Worm (Caenorhabditis elegans): ENCODE data around the gene sel-13.

DNA sequence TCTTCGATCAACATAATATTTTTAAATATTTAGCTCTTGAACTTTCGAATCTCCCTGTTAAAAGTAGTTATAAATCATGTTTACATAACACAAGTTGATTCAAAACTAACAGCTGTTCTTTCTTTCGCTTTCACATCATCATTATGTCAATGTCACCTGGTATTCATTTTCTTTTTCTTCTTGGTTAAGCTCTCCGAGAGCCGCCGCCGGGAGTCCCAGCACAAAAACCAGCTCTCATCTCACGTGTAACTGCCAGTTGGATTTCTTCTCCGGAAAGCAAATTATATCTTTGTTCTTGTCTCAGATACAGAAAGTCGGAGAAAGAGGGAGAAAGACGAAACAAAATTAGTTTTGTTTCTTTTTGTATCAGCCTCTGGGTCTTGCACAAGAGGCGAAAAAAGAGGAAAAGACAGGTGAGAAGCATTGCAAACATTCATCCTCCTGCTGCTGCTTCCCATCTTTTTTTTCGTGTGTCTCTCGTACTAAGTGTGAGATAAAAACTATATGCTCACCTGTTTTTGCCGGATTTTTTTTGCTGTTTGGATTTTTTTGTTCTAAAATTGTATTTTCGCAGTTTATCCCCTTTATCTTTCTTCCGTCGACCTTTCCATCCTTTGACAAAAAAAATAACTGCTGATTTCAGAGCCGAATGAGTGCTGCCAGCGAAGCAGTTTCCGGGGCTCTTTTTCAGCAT is 31.4 kb upstream of the sel-13 start, which contains the start of gene F17C8.3:
- no peak for TF ChIP-seq nhr-12 (tag; optimal IDR thresholded peaks at IDR 0.05)
- TF ChIP-seq cnd-1 (tag; optimal IDR thresholded peaks at IDR 0.05), result no peak
- no peak for TF ChIP-seq ztf-11 (tag; optimal IDR thresholded peaks at IDR 0.05)
- no peak for TF ChIP-seq elt-3 (tag; optimal IDR thresholded peaks at IDR 0.05)
